Fruit fly (Drosophila melanogaster) whole organism, embryonic: ENCODE results near the gene CG14302.
A peak's percentile ranks its signal among the peaks of the same experiment; 100 is the strongest.

Experiments
- CG10431 ChIP-seq: fragments of 200-800 bp; sonication (Bioruptor generic); optimal IDR thresholded peaks from 3 replicates; lab custom pipeline; 2018; ENCODE audit warnings: missing biosample characterization, mild to moderate bottlenecking, missing genetic modification characterization
- CG10565 ChIP-seq: fragments of 200-800 bp; sonication (Bioruptor generic); optimal IDR thresholded peaks from 3 replicates; lab custom pipeline; 2016; ENCODE audit warnings: missing biosample characterization, mild to moderate bottlenecking, missing genetic modification characterization
- CG13287 ChIP-seq: fragments of 200-800 bp; sonication (Bioruptor generic); IDR thresholded peaks from 2 replicates; pipeline ENCODE4 v1.3.6; 2022; ENCODE audit warnings: missing biosample characterization, missing genetic modification characterization; ENCODE audit not compliant: partially characterized antibody
- CG13296 ChIP-seq: fragments of 200-800 bp; sonication (Bioruptor generic); optimal IDR thresholded peaks from 3 replicates; lab custom pipeline; 2018; ENCODE audit warnings: missing biosample characterization, mild to moderate bottlenecking, missing genetic modification characterization
- CG14050 ChIP-seq: fragments of 200-800 bp; sonication (Bioruptor generic); IDR thresholded peaks from 3 replicates; pipeline ENCODE4 v1.3.6; 2022; ENCODE audit warnings: missing biosample characterization, missing genetic modification characterization
- CG14860 ChIP-seq: fragments of 200-800 bp; sonication (Bioruptor generic); IDR thresholded peaks from 3 replicates; pipeline ENCODE4 v1.3.6; 2022; ENCODE audit warnings: missing biosample characterization, missing genetic modification characterization; ENCODE audit not compliant: partially characterized antibody
- CG15073 ChIP-seq: fragments of 200-800 bp; sonication (Bioruptor generic); optimal IDR thresholded peaks from 2 replicates; lab custom pipeline; 2016; ENCODE audit warnings: missing biosample characterization, missing genetic modification characterization
- CG1529 ChIP-seq: fragments of 200-800 bp; sonication (Bioruptor generic); optimal IDR thresholded peaks from 3 replicates; lab custom pipeline; 2018; ENCODE audit warnings: missing biosample characterization, missing genetic modification characterization
- CG1647 ChIP-seq: fragments of 200-800 bp; sonication (Bioruptor generic); optimal IDR thresholded peaks from 3 replicates; lab custom pipeline; 2016; ENCODE audit warnings: missing biosample characterization, missing genetic modification characterization
- CG17612 ChIP-seq: fragments of 200-800 bp; sonication (Bioruptor generic); IDR thresholded peaks from 2 replicates; pipeline ENCODE4 v1.3.6; 2022; ENCODE audit warnings: missing biosample characterization, missing genetic modification characterization
- CG18011 ChIP-seq: fragments of 200-800 bp; sonication (Bioruptor generic); optimal IDR thresholded peaks from 2 replicates; lab custom pipeline; 2017; ENCODE audit warnings: missing biosample characterization, missing genetic modification characterization, mild to moderate bottlenecking, moderate library complexity, missing genotype
- CG18619 ChIP-seq: fragments of 200-800 bp; sonication (Bioruptor generic); optimal IDR thresholded peaks from 3 replicates; lab custom pipeline; 2017; ENCODE audit warnings: missing biosample characterization, mild to moderate bottlenecking, missing genetic modification characterization
- CG31365 ChIP-seq: fragments of 200-800 bp; sonication (Bioruptor generic); optimal IDR thresholded peaks from 2 replicates; lab custom pipeline; 2018; ENCODE audit warnings: missing biosample characterization, mild to moderate bottlenecking, missing genetic modification characterization
- CG8359 ChIP-seq: fragments of 200-800 bp; sonication (Bioruptor generic); optimal IDR thresholded peaks from 2 replicates; lab custom pipeline; 2017; ENCODE audit warnings: missing biosample characterization, mild to moderate bottlenecking, missing genetic modification characterization, borderline replicate concordance
- CG8765 ChIP-seq: fragments of 200-800 bp; sonication (Bioruptor generic); IDR thresholded peaks from 2 replicates; pipeline ENCODE4 v1.3.6; 2022; ENCODE audit warnings: missing biosample characterization, missing genetic modification characterization
- CG8944 ChIP-seq: fragments of 200-800 bp; sonication (Bioruptor generic); optimal IDR thresholded peaks from 3 replicates; lab custom pipeline; 2016; ENCODE audit warnings: missing biosample characterization, missing genetic modification characterization
- CG9437 ChIP-seq: fragments of 200-800 bp; sonication (Bioruptor generic); optimal IDR thresholded peaks from 2 replicates; lab custom pipeline; 2018; ENCODE audit warnings: missing biosample characterization, mild to moderate bottlenecking, missing genetic modification characterization
- D19B ChIP-seq: fragments of 200-800 bp; sonication (Bioruptor generic); optimal IDR thresholded peaks from 2 replicates; lab custom pipeline; 2017; ENCODE audit warnings: missing biosample characterization, mild to moderate bottlenecking, missing genetic modification characterization
- Dek ChIP-seq: fragments of 200-800 bp; sonication (Bioruptor generic); optimal IDR thresholded peaks from 3 replicates; lab custom pipeline; 2019; ENCODE audit warnings: missing biosample characterization, mild to moderate bottlenecking, missing genetic modification characterization, moderate library complexity
- E2f1 ChIP-seq: fragments of 200-800 bp; sonication (Bioruptor generic); IDR thresholded peaks from 2 replicates; pipeline ENCODE4 v1.3.6; 2022; ENCODE audit warnings: missing biosample characterization, missing genetic modification characterization
- Fer1 ChIP-seq: fragments of 200-800 bp; sonication (Bioruptor generic); optimal IDR thresholded peaks from 2 replicates; lab custom pipeline; 2017; ENCODE audit warnings: missing biosample characterization, mild to moderate bottlenecking, missing genetic modification characterization
- HLHmδ ChIP-seq: fragments of 200-800 bp; sonication (Bioruptor generic); optimal IDR thresholded peaks from 2 replicates; lab custom pipeline; 2018; ENCODE audit warnings: missing biosample characterization, mild to moderate bottlenecking, missing genetic modification characterization, moderate library complexity
- MESR4 ChIP-seq: fragments of 200-800 bp; sonication (Bioruptor generic); optimal IDR thresholded peaks from 2 replicates; lab custom pipeline; 2018; ENCODE audit warnings: missing biosample characterization, mild to moderate bottlenecking, missing genetic modification characterization, moderate library complexity
- Med ChIP-seq: fragments of 200-800 bp; sonication (Bioruptor generic); peaks from one replicate; lab custom pipeline; 2016; ENCODE audit warnings: missing biosample characterization, missing genetic modification characterization, mild to moderate bottlenecking, inconsistent platforms, moderate library complexity
- Opbp ChIP-seq: fragments of 200-800 bp; sonication (Bioruptor generic); IDR thresholded peaks from 3 replicates; pipeline ENCODE4 v1.3.6; 2022; ENCODE audit warnings: missing biosample characterization, missing genetic modification characterization; ENCODE audit not compliant: partially characterized antibody
- PHDP ChIP-seq: fragments of 200-800 bp; sonication (Bioruptor generic); optimal IDR thresholded peaks from 3 replicates; lab custom pipeline; 2018; ENCODE audit warnings: missing biosample characterization, mild to moderate bottlenecking, missing genetic modification characterization, moderate library complexity
- Ptx1 ChIP-seq: fragments of 200-800 bp; sonication (Bioruptor generic); IDR thresholded peaks from 2 replicates; pipeline ENCODE4 v1.3.6; 2022; ENCODE audit warnings: missing biosample characterization, missing genetic modification characterization
- Rx ChIP-seq: fragments of 200-800 bp; sonication (Bioruptor generic); IDR thresholded peaks from 2 replicates; pipeline ENCODE4 v1.3.6; 2022; ENCODE audit warnings: missing biosample characterization, missing genetic modification characterization
- Xrp1 ChIP-seq: fragments of 200-800 bp; sonication (Bioruptor generic); IDR thresholded peaks from 2 replicates; pipeline ENCODE4 v1.3.6; 2022; ENCODE audit warnings: missing biosample characterization, missing genetic modification characterization
- exex ChIP-seq: fragments of 200-800 bp; sonication (Bioruptor generic); optimal IDR thresholded peaks from 4 replicates; lab custom pipeline; 2018; ENCODE audit warnings: missing biosample characterization, mild to moderate bottlenecking, missing genetic modification characterization, moderate library complexity
- fd3F ChIP-seq: fragments of 200-800 bp; sonication (Bioruptor generic); optimal IDR thresholded peaks from 2 replicates; lab custom pipeline; 2018; ENCODE audit warnings: missing biosample characterization, mild to moderate bottlenecking, missing genetic modification characterization, moderate library complexity
- ftz-f1 ChIP-seq: fragments of 200-800 bp; sonication (Bioruptor generic); optimal IDR thresholded peaks from 2 replicates; lab custom pipeline; 2016; ENCODE audit warnings: missing biosample characterization, missing genetic modification characterization
- gfzf ChIP-seq: fragments of 200-800 bp; sonication (Bioruptor generic); optimal IDR thresholded peaks from 2 replicates; lab custom pipeline; 2016; ENCODE audit warnings: missing biosample characterization, mild to moderate bottlenecking, missing genetic modification characterization, moderate library complexity
- jing ChIP-seq: fragments of 200-800 bp; sonication (Bioruptor generic); optimal IDR thresholded peaks from 2 replicates; lab custom pipeline; 2018; ENCODE audit warnings: missing biosample characterization, mild to moderate bottlenecking, missing genetic modification characterization
- jumu ChIP-seq: fragments of 200-800 bp; sonication (Bioruptor generic); optimal IDR thresholded peaks from 3 replicates; lab custom pipeline; 2016; ENCODE audit warnings: missing biosample characterization, missing genetic modification characterization
- lov ChIP-seq, 2 experiments: fragments of 200-800 bp in 1 of 2; fragments of >200 bp in 1 of 2; sonication (Bioruptor generic) in 1 of 2; IDR thresholded peaks in 1 of 2; optimal IDR thresholded peaks in 1 of 2; 2 replicates in 1 of 2; 3 replicates in 1 of 2; pipeline versions ENCODE4 v1.3.6 to Lab custom; 2017 to 2022; ENCODE audit warnings: missing biosample characterization in 1 of 2, missing genetic modification characterization in 1 of 2
- mirr ChIP-seq: fragments of 200-800 bp; sonication (Bioruptor generic); optimal IDR thresholded peaks from 3 replicates; lab custom pipeline; 2018; ENCODE audit warnings: missing biosample characterization, mild to moderate bottlenecking, missing genetic modification characterization
- otp ChIP-seq: fragments of 200-800 bp; sonication (Bioruptor generic); IDR thresholded peaks from 3 replicates; pipeline ENCODE4, ENCODE4 v1.3.6; 2022; ENCODE audit warnings: missing biosample characterization, missing genetic modification characterization
- pzg ChIP-seq: fragments of 200-800 bp; sonication (Bioruptor generic); optimal IDR thresholded peaks from 3 replicates; lab custom pipeline; 2018; ENCODE audit warnings: missing biosample characterization, mild to moderate bottlenecking, missing genetic modification characterization, moderate library complexity
- salm ChIP-seq: fragments of 200-800 bp; sonication (Bioruptor generic); optimal IDR thresholded peaks from 2 replicates; lab custom pipeline; 2018; ENCODE audit warnings: missing biosample characterization, mild to moderate bottlenecking, missing genetic modification characterization
- seq ChIP-seq: fragments of 200-800 bp; sonication (Bioruptor generic); IDR thresholded peaks from 2 replicates; pipeline ENCODE4 v1.3.6; 2022; ENCODE audit warnings: missing biosample characterization, missing genetic modification characterization
- sob ChIP-seq: fragments of 200-800 bp; sonication (Bioruptor generic); IDR thresholded peaks from 2 replicates; pipeline ENCODE4 v1.3.6; 2022; ENCODE audit warnings: missing biosample characterization, missing genetic modification characterization
- stwl ChIP-seq: fragments of 200-800 bp; sonication (Bioruptor generic); optimal IDR thresholded peaks from 3 replicates; lab custom pipeline; 2018; ENCODE audit warnings: missing biosample characterization, mild to moderate bottlenecking, missing genetic modification characterization, moderate library complexity
- sug ChIP-seq: fragments of 200-800 bp; optimal IDR thresholded peaks from 2 replicates; lab custom pipeline; 2019; ENCODE audit warnings: missing biosample characterization, mild to moderate bottlenecking, missing genetic modification characterization, moderate library complexity
- tx ChIP-seq: fragments of 200-800 bp; sonication (Bioruptor generic); optimal IDR thresholded peaks from 2 replicates; lab custom pipeline; 2016; ENCODE audit warnings: missing biosample characterization, missing genetic modification characterization
- zfh1 ChIP-seq: fragments of 200-800 bp; sonication (Bioruptor generic); IDR thresholded peaks from 3 replicates; pipeline ENCODE4 v1.3.6; 2022; ENCODE audit warnings: missing biosample characterization, missing genetic modification characterization

The CG14302 gene

DNA sequence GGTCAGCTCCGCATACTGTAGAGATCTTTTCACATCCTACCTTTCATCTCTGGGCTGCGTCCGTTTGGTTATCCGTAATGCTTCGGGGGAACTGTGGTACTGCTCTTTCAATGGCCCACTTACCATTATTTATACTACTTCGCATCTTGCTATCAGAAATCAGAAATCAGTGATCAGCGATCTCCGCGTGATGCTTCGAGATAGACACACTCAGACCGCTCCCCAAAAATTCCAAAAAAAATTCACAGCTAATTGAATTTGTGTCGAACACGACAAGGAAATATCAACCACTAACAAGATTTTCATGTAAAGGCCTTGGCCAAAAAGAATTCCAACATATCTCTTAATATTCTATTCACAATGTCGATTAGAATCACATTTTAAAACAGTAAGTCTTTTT, 4.1 kb upstream of the CG14302 start, which contains the start of gene CG7715:
Gene CG7715 (minus strand): TSS at position 101 of the 400 bp plus-strand sequence.
- no peak for TF ChIP-seq otp (GFP tag; lab: Robert Waterston, UW)
- no peak for TF ChIP-seq jing (GFP tag; lab: Kevin White, UChicago)
- no peak for TF ChIP-seq CG15073
- no peak for TF ChIP-seq seq (GFP tag; lab: Robert Waterston, UW)
- TF ChIP-seq Xrp1 (GFP tag; lab: Robert Waterston, UW), result no peak

DNA sequence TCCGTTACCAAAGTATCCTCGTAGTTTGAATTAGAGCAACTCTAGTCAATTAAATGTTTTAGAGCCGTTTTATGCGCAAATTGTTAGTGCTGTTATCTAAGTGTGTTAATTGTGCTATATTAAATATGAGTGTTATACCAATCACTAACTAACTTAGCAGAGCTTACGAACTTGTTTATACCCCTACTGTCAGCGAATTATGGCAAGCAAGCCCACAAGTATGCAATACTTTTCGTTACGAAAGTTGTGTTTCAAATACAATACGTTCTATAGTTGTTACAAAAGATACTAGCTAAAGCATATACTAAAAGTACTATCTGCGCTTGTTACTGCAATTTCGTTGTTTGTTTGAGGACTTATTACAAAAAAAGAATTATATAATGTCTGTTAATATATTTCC, 1.2 kb upstream of the CG14302 start:
- TF ChIP-seq CG15073 (peak; percentile 20), Fer1 (no peak), pzg (GFP tag; lab: Kevin White, UChicago) (peak; percentile 2), exex (tag; lab: Kevin White, UChicago) (peak; percentile 20), gfzf (GFP tag; lab: Kevin White, UChicago) (no peak), CG9437 (peak; percentile 97), CG18011 (GFP tag; lab: Kevin White, UChicago) (peak; percentile 86), PHDP (tag; lab: Kevin White, UChicago) (no peak), CG13287 (GFP tag; lab: Robert Waterston, UW) (peak; percentile 9; the same call in 1 of the 2 replicates), zfh1 (no peak), CG8765 (no peak), stwl (tag; lab: Kevin White, UChicago) (peak; percentile 14)

DNA sequence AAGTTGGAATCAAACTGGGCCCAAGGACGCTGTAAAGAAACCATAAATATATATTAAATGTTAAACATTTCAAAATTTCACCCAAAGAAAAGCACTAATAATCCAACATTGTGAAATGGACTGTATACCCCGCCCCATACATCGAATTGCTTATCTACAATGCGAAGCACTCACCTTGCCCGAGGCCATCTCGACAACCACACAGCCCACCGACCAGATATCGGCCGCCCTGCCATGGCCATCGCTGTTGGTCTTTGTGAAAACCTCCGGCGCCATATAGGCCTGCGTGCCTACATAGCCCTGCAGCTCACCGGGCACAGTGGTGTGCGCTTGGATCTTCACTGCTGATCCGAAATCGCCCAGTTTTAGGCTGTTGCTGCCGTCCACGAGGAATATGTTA, 1.1 kb downstream of the CG14302 start:
- no peak for TF ChIP-seq HLHmδ (GFP tag; lab: Kevin White, UChicago)
- peak; percentile 38 for TF ChIP-seq mirr (GFP tag; lab: Kevin White, UChicago)
- no peak for TF ChIP-seq CG18619 (GFP tag; lab: Kevin White, UChicago)
- no peak for TF ChIP-seq CG14050 (GFP tag; lab: Robert Waterston, UW)
- TF ChIP-seq ftz-f1 (GFP tag; lab: Kevin White, UChicago), result peak; percentile 74
- TF ChIP-seq CG13296, result no peak
- peak; percentile 42 for TF ChIP-seq Med (GFP tag; lab: Kevin White, UChicago)
- peak; percentile 63 for TF ChIP-seq sug (tag; lab: Kevin White, UChicago)
- no peak for TF ChIP-seq jumu (GFP tag; lab: Kevin White, UChicago)
- 0 out of 3 replicates have a peak, but pooled peaks have one; percentile 12 for TF ChIP-seq Opbp (GFP tag; lab: Robert Waterston, UW)

DNA sequence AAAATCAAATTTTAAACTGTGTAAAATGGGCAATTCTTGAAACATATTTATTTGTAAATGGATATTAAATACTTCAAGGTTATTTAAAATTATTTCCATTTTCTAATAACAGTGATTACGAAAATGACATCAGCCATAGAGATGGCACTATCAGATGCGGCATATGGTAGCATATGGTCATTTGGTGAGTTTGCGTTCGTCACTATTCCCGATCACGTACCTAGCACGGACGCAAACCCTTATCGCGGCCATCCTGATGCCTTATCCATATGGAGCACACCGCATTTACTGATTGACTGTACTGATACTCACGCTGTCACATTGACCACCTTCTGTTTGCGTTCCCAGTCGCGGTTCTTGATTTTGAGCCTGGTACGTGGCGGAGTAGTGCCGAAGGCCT, 5.6 kb downstream of the CG14302 start:
- TF ChIP-seq Ptx1 (GFP tag; lab: Robert Waterston, UW) (no peak), CG1529 (GFP tag; lab: Kevin White, UChicago) (no peak), CG10431 (GFP tag; lab: Kevin White, UChicago) (no peak), Rx (no peak), MESR4 (GFP tag; lab: Kevin White, UChicago) (no peak), pzg (GFP tag; lab: Kevin White, UChicago) (no peak), exex (tag; lab: Kevin White, UChicago) (no peak), fd3F (GFP tag; lab: Kevin White, UChicago) (no peak), CG14860 (GFP tag; lab: Robert Waterston, UW) (0 out of 3 replicates have a peak, but pooled peaks have one; percentile 39), sob (no peak), salm (tag; lab: Kevin White, UChicago) (no peak), CG8359 (GFP tag; lab: Kevin White, UChicago) (no peak), lov (optimal IDR thresholded peaks at IDR 0.05; lab: Kevin White, UChicago) (no peak), lov (GFP tag; IDR thresholded peaks at IDR 0.05; lab: Robert Waterston, UW) (no peak), Xrp1 (GFP tag; lab: Robert Waterston, UW) (no peak), D19B (GFP tag; lab: Kevin White, UChicago) (no peak), tx (GFP tag; lab: Kevin White, UChicago) (no peak), CG8944 (GFP tag; lab: Kevin White, UChicago) (no peak), CG31365 (tag; lab: Kevin White, UChicago) (no peak), CG10565 (GFP tag; lab: Kevin White, UChicago) (no peak), Dek (tag; lab: Kevin White, UChicago) (no peak), CG1647 (GFP tag; lab: Kevin White, UChicago) (no peak), CG17612 (GFP tag; lab: Robert Waterston, UW) (no peak), E2f1 (GFP tag; lab: Robert Waterston, UW) (no peak)
